5 fruit fly cellular contexts compared by ENCODE assay signal in the genomic region with DNA sequence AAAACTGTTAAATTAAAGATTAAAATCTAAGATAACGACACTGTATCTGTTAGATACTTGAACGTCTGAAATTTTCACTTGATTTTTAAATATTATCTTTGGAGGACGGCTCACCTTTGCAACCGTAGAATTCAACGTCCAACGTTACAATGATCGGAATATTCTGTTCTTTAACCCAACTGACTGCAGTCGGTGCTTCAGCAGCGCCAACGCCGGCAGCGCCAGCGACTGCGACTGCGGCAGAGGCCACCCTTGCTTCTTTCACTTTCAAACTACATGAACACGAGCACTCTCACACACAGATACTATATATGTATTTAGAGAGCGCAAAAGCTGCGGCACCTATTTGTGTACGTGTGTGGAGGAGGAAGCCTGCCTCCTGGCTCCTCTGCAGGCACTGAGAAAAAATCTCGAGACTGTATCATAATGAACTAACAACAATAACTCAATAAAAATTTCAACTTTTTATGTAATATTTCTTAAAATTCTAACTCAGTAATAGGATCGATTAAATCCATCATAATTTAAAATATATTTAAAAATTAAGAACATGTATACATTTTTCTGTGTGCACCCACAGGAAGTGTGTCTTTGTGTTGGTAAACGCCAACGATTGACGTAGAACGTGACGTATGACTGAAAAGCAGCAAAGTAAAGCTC.
TF ChIP-seq lines count a peak whose summit lies in the region.

No protein-coding gene starts in this region.

TF ChIP-seq in whole organism, adult, 20 proteins besides CTCF, POLR2A, EP300 and RAD21 (continued from another document):
- TF ChIP-seq CG7101 (tag; optimal IDR thresholded peaks at IDR 0.05; lab: Kevin White, UChicago) (peak; percentile 97), CG1620 (GFP tag; optimal IDR thresholded peaks at IDR 0.05; lab: Kevin White, UChicago) (peak; percentile 67), toe (GFP tag; optimal IDR thresholded peaks at IDR 0.05; lab: Kevin White, UChicago) (peak; percentile 91), Hr96 (GFP tag; optimal IDR thresholded peaks at IDR 0.05; lab: Kevin White, UChicago) (peak; percentile 80)

TF ChIP-seq in whole organism, embryonic, 481 proteins besides CTCF, POLR2A, EP300 and RAD21 (continued from another document and continues in another):
- TF ChIP-seq CG7839 (tag; optimal IDR thresholded peaks at IDR 0.05; lab: Kevin White, UChicago), result peak; percentile 95
- TF ChIP-seq br (optimal IDR thresholded peaks at IDR 0.05; lab: Kevin White, UChicago), result no peak
- TF ChIP-seq CG2199 (GFP tag; IDR thresholded peaks at IDR 0.05; lab: Robert Waterston, UW), result no peak
- peak; percentile 75 for TF ChIP-seq CG1024 (GFP tag; IDR thresholded peaks at IDR 0.05; lab: Robert Waterston, UW)
- peak; percentile 95 for TF ChIP-seq CG10543 (GFP tag; optimal IDR thresholded peaks at IDR 0.05; lab: Kevin White, UChicago)
- no peak for TF ChIP-seq nerfin-2 (GFP tag; IDR thresholded peaks at IDR 0.05; lab: Robert Waterston, UW; ENCODE audit: partially characterized antibody)
- TF ChIP-seq tap (tag; optimal IDR thresholded peaks at IDR 0.05; lab: Kevin White, UChicago), result peak; percentile 85
- peak; percentile 65; the same call in 1 of the 2 replicates for TF ChIP-seq chm (GFP tag; IDR thresholded peaks at IDR 0.05; lab: Robert Waterston, UW)
- peak; percentile 86 for TF ChIP-seq zfh1 (GFP tag; IDR thresholded peaks at IDR 0.05; lab: Robert Waterston, UW)
- TF ChIP-seq sima (GFP tag; optimal IDR thresholded peaks at IDR 0.05; lab: Kevin White, UChicago), result no peak
- TF ChIP-seq Sry-δ (GFP tag; optimal IDR thresholded peaks at IDR 0.05; lab: Kevin White, UChicago), result peak; percentile 3
- TF ChIP-seq eyg (GFP tag; optimal IDR thresholded peaks at IDR 0.05; lab: Kevin White, UChicago), result peak; percentile 11
- TF ChIP-seq sisA (GFP tag; IDR thresholded peaks at IDR 0.05; lab: Robert Waterston, UW), result peak; percentile 92
- peak; percentile 76 for TF ChIP-seq CG3065 (GFP tag; optimal IDR thresholded peaks at IDR 0.05; lab: Kevin White, UChicago)
- TF ChIP-seq grn (GFP tag; optimal IDR thresholded peaks at IDR 0.05; lab: Kevin White, UChicago), result peak; percentile 7
- TF ChIP-seq gcm2 (GFP tag; optimal IDR thresholded peaks at IDR 0.05; lab: Kevin White, UChicago), result peak; percentile 63
- TF ChIP-seq Jarid2 (GFP tag; optimal IDR thresholded peaks at IDR 0.05; lab: Kevin White, UChicago), result peak; percentile 59
- no peak for TF ChIP-seq hkb (optimal IDR thresholded peaks at IDR 0.05; lab: Kevin White, UChicago)
- peak; percentile 88 for TF ChIP-seq hkb (GFP tag; IDR thresholded peaks at IDR 0.05; lab: Robert Waterston, UW)
- TF ChIP-seq CG30403 (GFP tag; optimal IDR thresholded peaks at IDR 0.05; lab: Kevin White, UChicago), result peak; percentile 93
- TF ChIP-seq CG1647 (GFP tag; optimal IDR thresholded peaks at IDR 0.05; lab: Kevin White, UChicago), result peak; percentile 74
- peak; percentile 96 for TF ChIP-seq Dbx (GFP tag; IDR thresholded peaks at IDR 0.05; lab: Robert Waterston, UW)
- TF ChIP-seq gcm (GFP tag; optimal IDR thresholded peaks at IDR 0.05; lab: Kevin White, UChicago), result peak; percentile 88
- peak; percentile 94 for TF ChIP-seq CG18262 (tag; optimal IDR thresholded peaks at IDR 0.05; lab: Kevin White, UChicago)
- TF ChIP-seq bbx (GFP tag; IDR thresholded peaks at IDR 0.05; lab: Robert Waterston, UW; ENCODE audit: partially characterized antibody), result no peak
- no peak for TF ChIP-seq CG16813 (GFP tag; IDR thresholded peaks at IDR 0.05; lab: Robert Waterston, UW; ENCODE audit: partially characterized antibody)
- peak; percentile 92 for TF ChIP-seq CG12299 (tag; optimal IDR thresholded peaks at IDR 0.05; lab: Kevin White, UChicago)
- peak; percentile 56 for TF ChIP-seq maf-S (GFP tag; optimal IDR thresholded peaks at IDR 0.05; lab: Kevin White, UChicago)
- no peak for TF ChIP-seq en (GFP tag; optimal IDR thresholded peaks at IDR 0.05; lab: Kevin White, UChicago)

TF ChIP-seq in whole organism, prepupa, 60 proteins besides CTCF, POLR2A, EP300 and RAD21 (continued from another document and continues in another):
- peak; percentile 99 for TF ChIP-seq CG10631 (GFP tag; optimal IDR thresholded peaks at IDR 0.05; lab: Kevin White, UChicago)
- TF ChIP-seq acj6 (GFP tag; optimal IDR thresholded peaks at IDR 0.05; lab: Kevin White, UChicago), result peak; percentile 98
- TF ChIP-seq CG32006 (GFP tag; optimal IDR thresholded peaks at IDR 0.05; lab: Kevin White, UChicago), result peak; percentile 97
- TF ChIP-seq CG1621 (tag; optimal IDR thresholded peaks at IDR 0.05; lab: Kevin White, UChicago), result peak; percentile 93
- peak; percentile 99 for TF ChIP-seq Blimp-1 (GFP tag; optimal IDR thresholded peaks at IDR 0.05; lab: Kevin White, UChicago)
- peak; percentile 88 for TF ChIP-seq Sox15 (GFP tag; optimal IDR thresholded peaks at IDR 0.05; lab: Kevin White, UChicago)
- peak; percentile 94 for TF ChIP-seq vri (GFP tag; optimal IDR thresholded peaks at IDR 0.05; lab: Kevin White, UChicago)
- peak; percentile 98 for TF ChIP-seq Ets96B (tag; optimal IDR thresholded peaks at IDR 0.05; lab: Kevin White, UChicago)
- peak; percentile 97 for TF ChIP-seq fd59A (GFP tag; optimal IDR thresholded peaks at IDR 0.05; lab: Kevin White, UChicago)
- peak; percentile 93 for TF ChIP-seq CG4318 (GFP tag; optimal IDR thresholded peaks at IDR 0.05; lab: Kevin White, UChicago)
- peak; percentile 95 for TF ChIP-seq CG7368 (GFP tag; optimal IDR thresholded peaks at IDR 0.05; lab: Kevin White, UChicago)
- TF ChIP-seq Eip78C (GFP tag; lab: Kevin White, UChicago), result peak; percentile 99
- peak; percentile 93 for TF ChIP-seq CG11294 (GFP tag; IDR thresholded peaks at IDR 0.05; lab: Robert Waterston, UW)
- peak; percentile 98 for TF ChIP-seq ss (GFP tag; optimal IDR thresholded peaks at IDR 0.05; lab: Kevin White, UChicago)
- TF ChIP-seq Hr4 (GFP tag; optimal IDR thresholded peaks at IDR 0.05; lab: Kevin White, UChicago), result peak; percentile 95
- peak; percentile 97 for TF ChIP-seq CG8632 (GFP tag; optimal IDR thresholded peaks at IDR 0.05; lab: Kevin White, UChicago)
- peak; percentile 94 for TF ChIP-seq dac (GFP tag; optimal IDR thresholded peaks at IDR 0.05; lab: Kevin White, UChicago)
- peak; percentile 98 for TF ChIP-seq OdsH (GFP tag; optimal IDR thresholded peaks at IDR 0.05; lab: Kevin White, UChicago)
- peak; percentile 86 for TF ChIP-seq Hr39 (GFP tag; optimal IDR thresholded peaks at IDR 0.05; lab: Kevin White, UChicago)
- peak; percentile 98 for TF ChIP-seq CG3919 (GFP tag; optimal IDR thresholded peaks at IDR 0.05; lab: Kevin White, UChicago)
- peak; percentile 92 for TF ChIP-seq CG11902 (GFP tag; optimal IDR thresholded peaks at IDR 0.05; lab: Kevin White, UChicago)
- no peak for TF ChIP-seq Hr38 (GFP tag; optimal IDR thresholded peaks at IDR 0.05; lab: Kevin White, UChicago)
- peak; percentile 95 for TF ChIP-seq pdm3 (GFP tag; optimal IDR thresholded peaks at IDR 0.05; lab: Kevin White, UChicago)
- peak; percentile 98 for TF ChIP-seq CG6163 (GFP tag; IDR thresholded peaks at IDR 0.05; lab: Robert Waterston, UW)
- TF ChIP-seq Smox (GFP tag; optimal IDR thresholded peaks at IDR 0.05; lab: Kevin White, UChicago), result peak; percentile 95
- TF ChIP-seq CG6808 (GFP tag; optimal IDR thresholded peaks at IDR 0.05; lab: Kevin White, UChicago), result peak; percentile 95
- TF ChIP-seq CG8119 (GFP tag; IDR thresholded peaks at IDR 0.05; lab: Robert Waterston, UW), result peak; percentile 98
- TF ChIP-seq CG15336 (GFP tag; IDR thresholded peaks at IDR 0.05; lab: Robert Waterston, UW), result peak; percentile 98
- TF ChIP-seq Eip75B (GFP tag; optimal IDR thresholded peaks at IDR 0.05; lab: Kevin White, UChicago), result peak; percentile 97
- peak; percentile 94 for TF ChIP-seq CG11762 (GFP tag; optimal IDR thresholded peaks at IDR 0.05; lab: Kevin White, UChicago; ENCODE audit: insufficient read depth)
- TF ChIP-seq svp (GFP tag; lab: Kevin White, UChicago), result peak; percentile 98

TF ChIP-seq in whole organism, pupa, 21 proteins besides CTCF, POLR2A, EP300 and RAD21 (continued from another document):
- TF ChIP-seq Snoo (tag; optimal IDR thresholded peaks at IDR 0.05; lab: Kevin White, UChicago), result peak; percentile 94
- TF ChIP-seq CG9948 (tag; optimal IDR thresholded peaks at IDR 0.05; lab: Kevin White, UChicago), result peak; percentile 98

TF ChIP-seq in whole organism, wandering third instar larva, 38 proteins besides CTCF, POLR2A, EP300 and RAD21 (continued from another document):
- peak; percentile 88 for TF ChIP-seq dsf (GFP tag; optimal IDR thresholded peaks at IDR 0.05; lab: Kevin White, UChicago; ENCODE audit: borderline replicate concordance)
- peak; percentile 38 to 59 for TF ChIP-seq dl (GFP tag; optimal IDR thresholded peaks at IDR 0.05; lab: Kevin White, UChicago; ENCODE audit: insufficient read depth in 1 of 2, partially characterized antibody in 2 of 2)
- TF ChIP-seq jim (GFP tag; optimal IDR thresholded peaks at IDR 0.05; lab: Kevin White, UChicago), result no peak
- TF ChIP-seq sv (GFP tag; optimal IDR thresholded peaks at IDR 0.05; lab: Kevin White, UChicago), result peak; percentile 73
- peak; percentile 94 for TF ChIP-seq br (GFP tag; optimal IDR thresholded peaks at IDR 0.05; lab: Kevin White, UChicago)
- TF ChIP-seq foxo (GFP tag; optimal IDR thresholded peaks at IDR 0.05; lab: Kevin White, UChicago), result peak in 1 of 2 experiments; percentile 99
- peak; percentile 95 for TF ChIP-seq ey (GFP tag; optimal IDR thresholded peaks at IDR 0.05; lab: Kevin White, UChicago)
- peak; percentile 96 for TF ChIP-seq psq (GFP tag; optimal IDR thresholded peaks at IDR 0.05; lab: Kevin White, UChicago)
- TF ChIP-seq Abd-B (GFP tag; optimal IDR thresholded peaks at IDR 0.05; lab: Kevin White, UChicago), result no peak
- TF ChIP-seq CG9705 (GFP tag; optimal IDR thresholded peaks at IDR 0.05; lab: Kevin White, UChicago), result peak; percentile 90
- peak; percentile 90 for TF ChIP-seq Rel (GFP tag; optimal IDR thresholded peaks at IDR 0.05; lab: Kevin White, UChicago)
- peak; percentile 87 for TF ChIP-seq Rel (tag; optimal IDR thresholded peaks at IDR 0.05; lab: Kevin White, UChicago)
- TF ChIP-seq Jra (GFP tag; optimal IDR thresholded peaks at IDR 0.05; lab: Kevin White, UChicago), result peak; percentile 93
- TF ChIP-seq N (GFP tag; optimal IDR thresholded peaks at IDR 0.05; lab: Kevin White, UChicago), result no peak
- TF ChIP-seq fru (GFP tag; optimal IDR thresholded peaks at IDR 0.05; lab: Kevin White, UChicago), result peak; percentile 98
- TF ChIP-seq usp (GFP tag; optimal IDR thresholded peaks at IDR 0.05; lab: Kevin White, UChicago), result no peak
- TF ChIP-seq h (GFP tag; optimal IDR thresholded peaks at IDR 0.05; lab: Kevin White, UChicago), result peak; percentile 98
- TF ChIP-seq OdsH (GFP tag; optimal IDR thresholded peaks at IDR 0.05; lab: Kevin White, UChicago), result peak; percentile 98
- TF ChIP-seq Dfd (GFP tag; optimal IDR thresholded peaks at IDR 0.05; lab: Kevin White, UChicago), result no peak
TF ChIP-seq in whole organism, wandering third instar larva: peak in this region for 28.
